Fruit fly (Drosophila melanogaster): ENCODE results near the gene brat.

- TF ChIP-seq EcR (GFP tag; optimal IDR thresholded peaks at IDR 0.05) (peak; percentile 94), CG10348 (GFP tag; IDR thresholded peaks at IDR 0.05) (no peak), fd96Ca (GFP tag; IDR thresholded peaks at IDR 0.05) (no peak), CG13204 (GFP tag; optimal IDR thresholded peaks at IDR 0.05) (no peak), CG8159 (tag; optimal IDR thresholded peaks at IDR 0.05) (no peak), CG14655 (GFP tag; optimal IDR thresholded peaks at IDR 0.05) (no peak), CG34367 (tag; optimal IDR thresholded peaks at IDR 0.05) (no peak)
Measured at dm6 chr2L:19156737-19157287, 23.2 kb downstream of the brat start.

Data from whole organism, pupa.